Fruit fly (Drosophila melanogaster) whole organism, wandering third instar larva: ENCODE results near the gene Agpat1.

Experiments used
- Abd-B ChIP-seq: fragments of >200 bp; optimal IDR thresholded peaks from 2 replicates; lab custom pipeline; 2017; ENCODE audit warnings: missing biosample characterization, missing genetic modification characterization
- CG32264 ChIP-seq: fragments of 200-800 bp; sonication (Bioruptor generic); optimal IDR thresholded peaks from 2 replicates; lab custom pipeline; 2016; ENCODE audit warnings: missing biosample characterization, missing genetic modification characterization
- CG9705 ChIP-seq: fragments of 200-800 bp; sonication (Bioruptor generic); optimal IDR thresholded peaks from 2 replicates; lab custom pipeline; 2018; ENCODE audit warnings: missing biosample characterization, mild to moderate bottlenecking, missing genetic modification characterization
- CrebA ChIP-seq: fragments of 200-800 bp; sonication (Bioruptor generic); optimal IDR thresholded peaks from 2 replicates; lab custom pipeline; 2016; ENCODE audit warnings: missing biosample characterization, mild to moderate bottlenecking, missing genetic modification characterization, borderline replicate concordance
- Dfd ChIP-seq: fragments of >200 bp; optimal IDR thresholded peaks from 2 replicates; lab custom pipeline; 2017; ENCODE audit warnings: missing biosample characterization, missing genetic modification characterization
- Dif ChIP-seq: fragments of 200-275, 200-300 bp; sonication (Bioruptor generic); optimal IDR thresholded peaks from 2 replicates; lab custom pipeline; 2018; ENCODE audit warnings: missing biosample characterization, missing genetic modification characterization; ENCODE audit not compliant: partially characterized antibody
- GATAd ChIP-seq: sonication (Bioruptor generic); optimal IDR thresholded peaks from 2 replicates; lab custom pipeline; 2016; ENCODE audit warnings: missing biosample characterization, missing genetic modification characterization
- HLH106 ChIP-seq: fragments of 200-800 bp; optimal IDR thresholded peaks from 3 replicates; lab custom pipeline; 2019; ENCODE audit warnings: missing biosample characterization, mild to moderate bottlenecking, missing genetic modification characterization, moderate library complexity
- Hnf4 ChIP-seq: fragments of 200-800 bp; sonication (Bioruptor generic); optimal IDR thresholded peaks from 2 replicates; lab custom pipeline; 2016; ENCODE audit warnings: missing biosample characterization, mild to moderate bottlenecking, missing genetic modification characterization
- Hr78 ChIP-seq: fragments of >200 bp; optimal IDR thresholded peaks from 2 replicates; lab custom pipeline; 2017; ENCODE audit warnings: missing biosample characterization, missing genetic modification characterization
- Hr83 ChIP-seq: fragments of 200-300 bp; sonication (Bioruptor generic); optimal IDR thresholded peaks from 2 replicates; lab custom pipeline; 2016; ENCODE audit warnings: missing biosample characterization, mild to moderate bottlenecking, missing genetic modification characterization, moderate library complexity; ENCODE audit not compliant: poor library complexity, severe bottlenecking
- Jra ChIP-seq: sonication (Bioruptor generic); optimal IDR thresholded peaks from 2 replicates; lab custom pipeline; 2016; ENCODE audit warnings: missing biosample characterization, missing genetic modification characterization
- Mio ChIP-seq: sonication (Bioruptor generic); optimal IDR thresholded peaks from 2 replicates; lab custom pipeline; 2016; ENCODE audit warnings: missing biosample characterization, missing genetic modification characterization
- Myc ChIP-seq: fragments of >200 bp; optimal IDR thresholded peaks from 2 replicates; lab custom pipeline; 2017
- N ChIP-seq: fragments of >200 bp; optimal IDR thresholded peaks from 2 replicates; lab custom pipeline; 2018; ENCODE audit warnings: missing biosample characterization, missing external identifiers, missing genetic modification characterization
- Rel ChIP-seq, 2 experiments: fragments of 200-800 bp; sonication (Bioruptor generic) in 1 of 2; optimal IDR thresholded peaks; 2 replicates in 1 of 2; 3 replicates in 1 of 2; lab custom pipeline; 2016 to 2019; ENCODE audit warnings: mild to moderate bottlenecking in 2 of 2, missing biosample characterization in 2 of 2, missing genetic modification characterization in 2 of 2, moderate library complexity in 1 of 2
- Sp1 ChIP-seq: fragments of 200-800 bp; sonication (Bioruptor generic); optimal IDR thresholded peaks from 3 replicates; lab custom pipeline; 2019; ENCODE audit warnings: missing biosample characterization, mild to moderate bottlenecking, missing genetic modification characterization, moderate library complexity
- Vsx2 ChIP-seq: fragments of 200-300, 225-300 bp; sonication (Bioruptor generic); optimal IDR thresholded peaks from 2 replicates; lab custom pipeline; 2018; ENCODE audit warnings: missing biosample characterization, missing genetic modification characterization; ENCODE audit not compliant: partially characterized antibody
- brk ChIP-seq: fragments of 200-800 bp; sonication (Bioruptor generic); optimal IDR thresholded peaks from 2 replicates; lab custom pipeline; 2016; ENCODE audit warnings: missing biosample characterization, mild to moderate bottlenecking, missing genetic modification characterization
- dl ChIP-seq, 2 experiments: fragments of 175-275, 200-275 bp in 1 of 2; fragments of 200-275 bp in 1 of 2; sonication (Bioruptor generic); optimal IDR thresholded peaks; lab custom pipeline; 2018; ENCODE audit warnings: mild to moderate bottlenecking in 2 of 2, missing biosample characterization in 2 of 2, missing genetic modification characterization in 2 of 2, moderate library complexity in 2 of 2; ENCODE audit not compliant: partially characterized antibody in 2 of 2, insufficient read depth in 1 of 2
- dsf ChIP-seq: sonication (Bioruptor generic); optimal IDR thresholded peaks from 2 replicates; lab custom pipeline; 2016; ENCODE audit warnings: missing biosample characterization, missing genetic modification characterization, borderline replicate concordance
- ey ChIP-seq: fragments of 200-800 bp; sonication (Bioruptor generic); optimal IDR thresholded peaks from 2 replicates; lab custom pipeline; 2016; ENCODE audit warnings: missing biosample characterization, missing genetic modification characterization
- foxo ChIP-seq, 2 experiments: fragments of 200-800 bp; sonication (Bioruptor generic); optimal IDR thresholded peaks; 2 replicates in 1 of 2; 3 replicates in 1 of 2; lab custom pipeline; 2016 to 2017; ENCODE audit warnings: missing biosample characterization in 2 of 2, missing genetic modification characterization in 2 of 2
- fru ChIP-seq: fragments of 200-800 bp; sonication (Bioruptor generic); optimal IDR thresholded peaks from 3 replicates; lab custom pipeline; 2016; ENCODE audit warnings: missing biosample characterization, mild to moderate bottlenecking, missing genetic modification characterization
- h ChIP-seq: fragments of 200-800 bp; sonication (Bioruptor generic); optimal IDR thresholded peaks from 3 replicates; lab custom pipeline; 2016; ENCODE audit warnings: missing biosample characterization, mild to moderate bottlenecking, missing genetic modification characterization
- jim ChIP-seq: fragments of 175-275, 200-325 bp; sonication (Bioruptor generic); optimal IDR thresholded peaks from 2 replicates; lab custom pipeline; 2016; ENCODE audit warnings: missing biosample characterization, mild to moderate bottlenecking, missing genetic modification characterization
- lola ChIP-seq: fragments of >200 bp; optimal IDR thresholded peaks from 2 replicates; lab custom pipeline; 2017; ENCODE audit warnings: missing biosample characterization, missing genetic modification characterization
- pan ChIP-seq: fragments of >200 bp; optimal IDR thresholded peaks from 2 replicates; lab custom pipeline; 2017
- psq ChIP-seq: fragments of 200-800 bp; sonication (Bioruptor generic); optimal IDR thresholded peaks from 3 replicates; lab custom pipeline; 2017; ENCODE audit warnings: missing biosample characterization, mild to moderate bottlenecking, missing genetic modification characterization, moderate library complexity
- rgr ChIP-seq: fragments of 200-800 bp; sonication (Bioruptor generic); optimal IDR thresholded peaks from 3 replicates; lab custom pipeline; 2016; ENCODE audit warnings: missing biosample characterization, mild to moderate bottlenecking, missing genetic modification characterization
- sage ChIP-seq: fragments of 200-800 bp; sonication (Bioruptor generic); optimal IDR thresholded peaks from 2 replicates; lab custom pipeline; 2016; ENCODE audit warnings: missing biosample characterization, mild to moderate bottlenecking, missing genetic modification characterization
- sv ChIP-seq: fragments of 200-800 bp; sonication (Bioruptor generic); optimal IDR thresholded peaks from 3 replicates; lab custom pipeline; 2016; ENCODE audit warnings: missing biosample characterization, missing genetic modification characterization
- usp ChIP-seq: fragments of >200 bp; optimal IDR thresholded peaks from 2 replicates; lab custom pipeline; 2017; ENCODE audit warnings: missing biosample characterization, missing genetic modification characterization

Agpat1 gene

DNA sequence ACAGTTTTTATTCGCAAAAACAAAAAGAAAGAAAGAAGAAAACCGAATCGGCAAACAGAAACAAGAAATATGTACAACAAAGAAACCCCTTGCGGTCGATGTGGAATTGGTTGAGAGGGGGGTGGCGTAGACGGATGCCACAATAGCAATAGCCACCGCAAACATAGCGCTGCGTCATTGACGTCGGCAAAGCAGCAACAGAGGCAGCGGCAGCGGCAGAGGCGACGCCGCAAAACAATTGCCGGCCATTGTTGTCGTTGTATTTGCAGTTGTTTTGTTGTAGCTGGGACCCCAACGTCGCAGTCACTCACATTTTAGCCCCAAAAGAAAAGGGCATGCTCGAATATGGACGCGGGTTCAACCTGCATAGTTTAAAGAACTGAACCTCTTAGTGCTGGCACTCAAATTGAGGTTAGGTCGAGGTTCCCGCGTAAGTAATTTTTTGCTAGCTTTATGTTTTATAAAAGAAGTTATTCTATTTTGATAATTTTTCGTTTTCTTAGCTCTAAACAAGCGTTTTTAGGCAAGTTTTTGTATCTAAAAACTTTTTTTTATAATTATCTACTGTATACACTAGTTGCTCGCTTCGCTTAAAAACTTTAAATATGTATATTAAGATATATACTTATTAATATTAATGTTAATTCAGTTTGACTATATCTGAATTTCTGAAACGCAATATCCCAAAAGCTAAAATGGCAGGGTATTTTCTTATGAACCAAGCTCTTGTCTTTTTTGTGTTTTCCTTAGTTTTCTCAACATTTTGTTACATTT, 9.3 kb upstream of the Agpat1 start (continued):
- TF ChIP-seq Rel (GFP tag; optimal IDR thresholded peaks at IDR 0.05; lab: Kevin White, UChicago) (no peak), Rel (tag; optimal IDR thresholded peaks at IDR 0.05; lab: Kevin White, UChicago) (no peak), rgr (GFP tag; lab: Kevin White, UChicago) (peak; percentile 79), lola (GFP tag; lab: Kevin White, UChicago) (no peak), Sp1 (GFP tag; lab: Kevin White, UChicago) (peak; percentile 74)
- TF ChIP-seq, all 38 proteins: peak for 16

DNA sequence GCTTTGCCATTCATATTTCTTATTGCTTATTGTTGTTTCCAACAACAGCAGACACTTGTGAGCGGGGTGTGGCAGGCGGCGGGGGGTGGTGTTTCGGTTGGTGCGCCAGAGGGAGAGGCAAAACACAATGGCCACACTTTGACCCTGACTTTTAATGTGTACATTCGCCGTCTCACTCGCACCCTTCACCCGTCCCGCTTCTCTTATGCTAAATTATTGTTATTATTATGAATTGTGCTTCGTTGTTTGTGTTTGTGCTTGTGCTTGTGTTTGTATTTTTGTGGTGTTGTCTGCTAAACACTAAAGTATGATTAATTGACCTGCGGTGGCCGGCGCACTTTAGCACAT, 8.7 kb upstream of the Agpat1 start:
- TF ChIP-seq HLH106 (tag; lab: Kevin White, UChicago) (no peak), h (GFP tag; lab: Kevin White, UChicago) (no peak), GATAd (GFP tag; lab: Kevin White, UChicago) (no peak), jim (GFP tag; lab: Kevin White, UChicago) (no peak), Hr83 (no peak), fru (GFP tag; lab: Kevin White, UChicago) (no peak), usp (GFP tag; lab: Kevin White, UChicago) (no peak), CG9705 (no peak), Rel (GFP tag; optimal IDR thresholded peaks at IDR 0.05; lab: Kevin White, UChicago) (no peak), Rel (tag; optimal IDR thresholded peaks at IDR 0.05; lab: Kevin White, UChicago) (peak; percentile 19), dl (GFP tag; optimal IDR thresholded peaks at IDR 0.05; lab: Kevin White, UChicago; ENCODE audit: insufficient read depth in 1 of 2, partially characterized antibody in 2 of 2) (no peak), rgr (GFP tag; lab: Kevin White, UChicago) (no peak), Dif (peak; percentile 21), Dfd (no peak), Abd-B (GFP tag; lab: Kevin White, UChicago) (no peak), Myc (lab: Kevin White, UChicago) (no peak), CrebA (GFP tag; lab: Kevin White, UChicago) (no peak), Hnf4 (GFP tag; lab: Kevin White, UChicago) (peak; percentile 5), Vsx2 (no peak), brk (GFP tag; lab: Kevin White, UChicago) (no peak), CG32264 (GFP tag; lab: Kevin White, UChicago) (no peak), N (GFP tag; lab: Kevin White, UChicago) (no peak), psq (GFP tag; lab: Kevin White, UChicago) (peak; percentile 82), dsf (GFP tag; lab: Kevin White, UChicago) (no peak), foxo (GFP tag; optimal IDR thresholded peaks at IDR 0.05; lab: Kevin White, UChicago) (no peak), sv (GFP tag; lab: Kevin White, UChicago) (no peak)

DNA sequence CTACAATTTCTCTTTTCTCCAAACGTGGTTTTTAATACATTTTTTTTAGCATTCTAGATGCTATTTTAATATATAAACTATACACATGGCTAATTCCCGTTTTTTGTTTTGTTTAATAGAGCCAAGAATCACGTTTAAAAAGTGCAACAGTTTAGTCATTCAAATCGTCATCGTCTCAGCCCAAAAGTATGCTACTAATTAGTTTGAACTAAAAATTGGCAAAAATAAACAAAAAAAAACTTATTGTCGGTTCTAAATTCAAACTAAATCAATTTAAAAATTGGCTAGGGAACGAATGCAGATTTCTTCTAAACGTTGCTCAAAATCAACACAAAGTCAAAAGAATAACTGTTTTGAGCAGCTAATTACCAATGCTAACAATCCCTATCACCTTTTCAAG, 8.0 kb upstream of the Agpat1 start:
- TF ChIP-seq brk (GFP tag; lab: Kevin White, UChicago): peak; percentile 8
- TF ChIP-seq lola (GFP tag; lab: Kevin White, UChicago): no peak
- TF ChIP-seq sv (GFP tag; lab: Kevin White, UChicago): no peak
- TF ChIP-seq dsf (GFP tag; lab: Kevin White, UChicago): no peak
- TF ChIP-seq Mio (GFP tag; lab: Kevin White, UChicago): no peak
- TF ChIP-seq rgr (GFP tag; lab: Kevin White, UChicago): no peak
- TF ChIP-seq Rel (GFP tag; optimal IDR thresholded peaks at IDR 0.05; lab: Kevin White, UChicago): no peak
- TF ChIP-seq Rel (tag; optimal IDR thresholded peaks at IDR 0.05; lab: Kevin White, UChicago): no peak

DNA sequence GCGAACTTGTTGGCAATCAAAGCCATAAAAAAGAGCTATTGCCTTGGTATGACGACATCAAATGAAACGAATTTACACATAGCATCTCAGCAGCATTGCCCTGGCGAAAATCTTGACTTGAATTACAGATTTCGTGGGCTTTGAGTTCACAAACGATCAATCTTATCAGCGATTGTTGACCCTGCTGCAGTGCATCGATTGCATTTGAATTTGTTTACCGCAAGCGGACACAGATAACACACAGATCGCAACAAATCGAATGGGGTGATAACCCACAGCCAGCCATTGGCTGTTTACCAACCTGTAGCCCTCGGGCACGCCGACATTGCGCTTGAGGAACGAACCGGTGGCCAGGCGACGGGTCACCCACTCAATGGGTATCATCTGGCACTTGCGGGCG, 5.9 kb upstream of the Agpat1 start:
- no peak for TF ChIP-seq ey
- no peak for TF ChIP-seq Jra (GFP tag; lab: Kevin White, UChicago)
- TF ChIP-seq sage (GFP tag; lab: Kevin White, UChicago): no peak
- TF ChIP-seq HLH106 (tag; lab: Kevin White, UChicago): no peak
- no peak for TF ChIP-seq Rel (GFP tag; optimal IDR thresholded peaks at IDR 0.05; lab: Kevin White, UChicago)
- TF ChIP-seq Rel (tag; optimal IDR thresholded peaks at IDR 0.05; lab: Kevin White, UChicago): no peak
- no peak for TF ChIP-seq psq (GFP tag; lab: Kevin White, UChicago)
- no peak for TF ChIP-seq Hr78 (GFP tag; lab: Kevin White, UChicago)
- TF ChIP-seq fru (GFP tag; lab: Kevin White, UChicago): no peak
- TF ChIP-seq Hr83: no peak
- TF ChIP-seq foxo (GFP tag; optimal IDR thresholded peaks at IDR 0.05; lab: Kevin White, UChicago): no peak
- no peak for TF ChIP-seq h (GFP tag; lab: Kevin White, UChicago)
- no peak for TF ChIP-seq jim (GFP tag; lab: Kevin White, UChicago)
- no peak for TF ChIP-seq pan (lab: Kevin White, UChicago)
- TF ChIP-seq, all 38 proteins: peak for 0
